Worm (Caenorhabditis elegans) whole organism, early embryonic: ENCODE data around the gene let-767.

Source experiments
- F13C5.2 ChIP-seq: sonication (generic microtip); optimal IDR thresholded peaks from 2 replicates; lab custom pipeline; 2017; ENCODE audit warnings: mild to moderate bottlenecking, missing genetic modification characterization, inconsistent platforms, missing compliant biosample characterization
- ama-1 ChIP-seq: fragments of 150-350 bp; optimal IDR thresholded peaks from 2 replicates; lab custom pipeline; 2014
- ceh-36 ChIP-seq: sonication (generic microtip); optimal IDR thresholded peaks from 2 replicates; lab custom pipeline; 2016; ENCODE audit warnings: missing genetic modification characterization, inconsistent platforms, missing compliant biosample characterization
- flt-1 ChIP-seq: fragments of 200-800 bp; sonication (Bioruptor generic); IDR thresholded peaks from 2 replicates; pipeline ENCODE4 v1.3.6; 2022; ENCODE audit warnings: missing genetic modification characterization, missing compliant biosample characterization
- scrt-1 ChIP-seq: fragments of 200-800 bp; sonication (Bioruptor generic); IDR thresholded peaks from 2 replicates; pipeline ENCODE4 v1.3.6; 2022; ENCODE audit warnings: missing genetic modification characterization, missing compliant biosample characterization
- sea-1 ChIP-seq: fragments of 200-800 bp; sonication (Bioruptor generic); conservative IDR thresholded peaks from 2 replicates; pipeline ENCODE4 v1.3.6; 2022; ENCODE audit warnings: missing genetic modification characterization, missing compliant biosample characterization
- tbx-11 ChIP-seq: fragments of 200-800 bp; sonication (Bioruptor generic); IDR thresholded peaks from 2 replicates; pipeline ENCODE4 v1.3.6; 2022; ENCODE audit warnings: missing genetic modification characterization, missing compliant biosample characterization

DNA sequence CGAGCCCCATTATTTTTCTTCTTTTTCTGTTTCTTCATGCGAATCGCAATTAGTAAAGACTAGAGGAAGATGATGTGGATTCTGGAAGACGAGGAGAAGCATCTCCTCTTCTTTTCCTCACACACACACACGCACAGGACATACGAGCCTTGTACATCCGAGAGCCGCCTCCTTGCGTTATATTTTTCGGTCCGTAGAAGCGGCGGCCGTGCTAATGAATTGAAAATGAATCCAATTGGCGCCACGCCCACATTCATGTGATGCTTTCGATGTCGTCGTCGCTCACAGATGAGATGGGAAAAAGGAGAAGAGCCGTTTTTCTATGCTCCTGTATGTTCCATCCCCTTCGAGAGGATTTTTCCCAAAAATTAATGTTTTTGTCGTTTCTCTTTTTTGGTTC is 11.7 kb upstream of the let-767 start:
- TF ChIP-seq tbx-11 (GFP tag; lab: Robert Waterston, UW) (no peak), ceh-36 (tag; lab: Kevin White, UChicago) (no peak), flt-1 (no peak), scrt-1 (GFP tag; lab: Robert Waterston, UW) (no peak), ama-1 (lab: Kevin White, UChicago) (no peak), sea-1 (GFP tag; lab: Robert Waterston, UW) (no peak), F13C5.2 (tag; lab: Kevin White, UChicago) (no peak)
